Worm (Caenorhabditis elegans) whole organism, midembryonic: ENCODE results near the gene rpn-1.

Experiments
- T22C8.4 ChIP-seq: fragments of 200-800 bp; sonication (Bioruptor generic); IDR thresholded peaks from 2 replicates; pipeline ENCODE4 v1.3.6; 2022; ENCODE audit warnings: missing genetic modification characterization, missing compliant biosample characterization
- cog-1 ChIP-seq: sonication (generic microtip); optimal IDR thresholded peaks from 2 replicates; lab custom pipeline; 2016; ENCODE audit warnings: missing genetic modification characterization, missing compliant biosample characterization
- flt-1 ChIP-seq: fragments of 200-800 bp; sonication (Bioruptor generic); IDR thresholded peaks from 2 replicates; pipeline ENCODE4 v1.3.6; 2022; ENCODE audit warnings: missing genetic modification characterization, missing compliant biosample characterization
- tab-1 ChIP-seq: fragments of 200-800 bp; sonication (Bioruptor generic); IDR thresholded peaks from 2 replicates; pipeline ENCODE4 v1.3.6; 2022; ENCODE audit warnings: missing genetic modification characterization, missing compliant biosample characterization
- ztf-29 ChIP-seq: fragments of 200-800 bp; sonication (Bioruptor generic); IDR thresholded peaks from 2 replicates; pipeline ENCODE4 v1.3.6; 2022; ENCODE audit warnings: missing genetic modification reagents, missing genetic modification characterization, missing compliant biosample characterization

ce11 chrIV:6951259-6951658, 41.5 kb upstream of the rpn-1 start:
- TF ChIP-seq cog-1 (tag; lab: Kevin White, UChicago) = no peak
- TF ChIP-seq T22C8.4 (GFP tag; lab: Robert Waterston, UW) = no peak
- TF ChIP-seq flt-1 (GFP tag; lab: Robert Waterston, UW) = no peak
- TF ChIP-seq ztf-29 (GFP tag; lab: Robert Waterston, UW) = no peak
- TF ChIP-seq tab-1 = no peak
